Worm (Caenorhabditis elegans) whole organism, L4 larva: Measurements from ENCODE around the gene ZK105.14.

Experiments used
- F37D6.2 ChIP-seq: sonication (generic microtip); optimal IDR thresholded peaks from 2 replicates; lab custom pipeline; 2016; ENCODE audit warnings: mild to moderate bottlenecking, missing genetic modification characterization, missing compliant biosample characterization
- F49E8.2 ChIP-seq: sonication (generic microtip); optimal IDR thresholded peaks from 2 replicates; lab custom pipeline; 2016; ENCODE audit warnings: missing compliant biosample characterization, mild to moderate bottlenecking, missing genetic modification characterization, borderline replicate concordance
- R02D3.7 ChIP-seq: fragments of 150-350 bp; sonication (generic microtip); optimal IDR thresholded peaks from 3 replicates; lab custom pipeline; 2014; ENCODE audit warnings: missing biosample characterization, missing genetic modification characterization
- ZK337.2 ChIP-seq: fragments of 200-800 bp; sonication (Bioruptor generic); IDR thresholded peaks from 2 replicates; pipeline ENCODE4 v1.3.6; 2022; ENCODE audit warnings: missing genetic modification reagents, missing genetic modification characterization, missing compliant biosample characterization
- ZK546.5 ChIP-seq, 2 experiments: sonication (generic microtip); optimal IDR thresholded peaks; 2 replicates each; lab custom pipeline; 2017; ENCODE audit warnings: missing biosample characterization in 2 of 2, missing genetic modification characterization in 2 of 2
- aha-1 ChIP-seq: fragments of 150-350 bp; peaks from one replicate; lab custom pipeline; 2014; ENCODE audit warnings: missing biosample characterization, missing genetic modification characterization
- aly-2 ChIP-seq: sonication (generic microtip); optimal IDR thresholded peaks from 2 replicates; lab custom pipeline; 2018; ENCODE audit warnings: missing biosample characterization, missing genetic modification characterization
- arid-1 ChIP-seq: fragments of 200-800 bp; sonication (Bioruptor generic); conservative IDR thresholded peaks from 2 replicates; pipeline ENCODE4 v1.3.6; 2022; ENCODE audit warnings: missing genetic modification reagents, missing genetic modification characterization, missing compliant biosample characterization
- attf-4 ChIP-seq: sonication (generic microtip); optimal IDR thresholded peaks from 3 replicates; lab custom pipeline; 2017; ENCODE audit warnings: missing biosample characterization, missing genetic modification characterization
- ceh-20 ChIP-seq: fragments of 200-800 bp; sonication (Bioruptor generic); IDR thresholded peaks from 2 replicates; pipeline ENCODE4 v1.3.6; 2022; ENCODE audit warnings: missing genetic modification reagents, missing genetic modification characterization, missing compliant biosample characterization
- ceh-28 ChIP-seq: fragments of 150-350 bp; optimal IDR thresholded peaks from 2 replicates; lab custom pipeline; 2014; ENCODE audit warnings: missing biosample characterization, missing genetic modification reagents, missing genetic modification characterization
- ceh-62 ChIP-seq: sonication (generic microtip); optimal IDR thresholded peaks from 2 replicates; lab custom pipeline; 2017; ENCODE audit warnings: missing biosample characterization, missing genetic modification characterization
- ceh-82 ChIP-seq: sonication (generic microtip); optimal IDR thresholded peaks from 2 replicates; lab custom pipeline; 2017; ENCODE audit warnings: missing biosample characterization, missing genetic modification characterization
- daf-12 ChIP-seq: fragments of 150-350 bp; optimal IDR thresholded peaks from 2 replicates; lab custom pipeline; 2014; ENCODE audit warnings: missing biosample characterization, missing genetic modification reagents, missing genetic modification characterization
- duxl-1 ChIP-seq: sonication (generic microtip); optimal IDR thresholded peaks from 2 replicates; lab custom pipeline; 2016; ENCODE audit warnings: mild to moderate bottlenecking, missing genetic modification characterization, moderate library complexity, missing compliant biosample characterization; ENCODE audit not compliant: poor library complexity
- dve-1 ChIP-seq: sonication (generic microtip); optimal IDR thresholded peaks from 2 replicates; lab custom pipeline; 2017; ENCODE audit warnings: antibody characterized with exemption, mild to moderate bottlenecking, missing genetic modification characterization, missing compliant biosample characterization; ENCODE audit not compliant: insufficient read depth
- egl-27 ChIP-seq: sonication (generic microtip); optimal IDR thresholded peaks from 3 replicates; lab custom pipeline; 2017; ENCODE audit warnings: missing biosample characterization, missing genetic modification reagents, missing genetic modification characterization
- egl-43 ChIP-seq: fragments of 200-800 bp; sonication (Bioruptor generic); IDR thresholded peaks from 2 replicates; pipeline ENCODE4 v1.3.6; 2022; ENCODE audit warnings: missing genetic modification reagents, missing genetic modification characterization, missing compliant biosample characterization
- fkh-10 ChIP-seq: fragments of 150-350 bp; optimal IDR thresholded peaks from 2 replicates; lab custom pipeline; 2014; ENCODE audit warnings: missing biosample characterization, missing genetic modification reagents, missing genetic modification characterization
- hif-1 ChIP-seq, 2 experiments: sonication (generic microtip); optimal IDR thresholded peaks; 2 replicates each; lab custom pipeline; 2016 to 2017; ENCODE audit warnings: missing compliant biosample characterization in 2 of 2, missing genetic modification characterization in 2 of 2, missing genetic modification reagents in 2 of 2, missing genotype in 2 of 2, mild to moderate bottlenecking in 1 of 2
- hlh-11 ChIP-seq: fragments of 200-800 bp; sonication (Bioruptor generic); optimal IDR thresholded peaks from 2 replicates; lab custom pipeline; 2018; ENCODE audit warnings: mild to moderate bottlenecking, missing genetic modification characterization, missing compliant biosample characterization
- hlh-30 ChIP-seq: sonication (generic microtip); optimal IDR thresholded peaks from 2 replicates; lab custom pipeline; 2017; ENCODE audit warnings: antibody characterized with exemption, mild to moderate bottlenecking, missing genetic modification characterization, missing compliant biosample characterization; ENCODE audit not compliant: insufficient read depth
- hmg-1.1 ChIP-seq: fragments of 200-800 bp; sonication (Bioruptor generic); IDR thresholded peaks from 2 replicates; pipeline ENCODE4 v1.3.6; 2022; ENCODE audit warnings: missing genetic modification reagents, missing genetic modification characterization, missing compliant biosample characterization
- jun-1 ChIP-seq: fragments of 150-350 bp; optimal IDR thresholded peaks from 2 replicates; lab custom pipeline; 2014; ENCODE audit warnings: missing biosample characterization, missing genetic modification reagents, missing genetic modification characterization
- lim-7 ChIP-seq: fragments of 200-800 bp; sonication (Bioruptor generic); IDR thresholded peaks from 2 replicates; pipeline ENCODE4 v1.3.6; 2022; ENCODE audit warnings: missing genetic modification characterization, missing compliant biosample characterization
- lin-1 ChIP-seq: fragments of 200-800 bp; sonication (Bioruptor generic); IDR thresholded peaks from 2 replicates; pipeline ENCODE4 v1.3.6; 2022; ENCODE audit warnings: missing genetic modification reagents, missing genetic modification characterization, missing compliant biosample characterization
- lin-38 ChIP-seq: fragments of 200-800 bp; sonication (Bioruptor generic); IDR thresholded peaks from 2 replicates; pipeline ENCODE4 v1.3.6; 2022; ENCODE audit warnings: missing genetic modification reagents, missing genetic modification characterization, missing compliant biosample characterization
- lin-39 ChIP-seq: fragments of 150-350 bp; optimal IDR thresholded peaks from 2 replicates; lab custom pipeline; 2014; ENCODE audit warnings: missing biosample characterization, missing genetic modification reagents, missing genetic modification characterization
- lsy-2 ChIP-seq, 2 experiments: fragments of 150-350 bp in 1 of 2; sonication (generic microtip) in 1 of 2; optimal IDR thresholded peaks; 2 replicates each; lab custom pipeline; 2014 to 2017; ENCODE audit warnings: missing biosample characterization in 2 of 2, missing genetic modification characterization in 2 of 2
- mes-2 ChIP-seq: sonication (generic microtip); optimal IDR thresholded peaks from 2 replicates; lab custom pipeline; 2016; ENCODE audit warnings: missing genotype, mild to moderate bottlenecking, missing genetic modification characterization, missing compliant biosample characterization; ENCODE audit not compliant: poor library complexity, severe bottlenecking
- mxl-2 ChIP-seq: fragments of 200-800 bp; sonication (Bioruptor generic); conservative IDR thresholded peaks from 2 replicates; pipeline ENCODE4 v1.3.6; 2022; ENCODE audit warnings: missing genetic modification reagents, missing genetic modification characterization, missing compliant biosample characterization
- mxl-3 ChIP-seq: fragments of 200-800 bp; sonication (Bioruptor generic); optimal IDR thresholded peaks from 2 replicates; lab custom pipeline; 2018; ENCODE audit warnings: mild to moderate bottlenecking, missing genetic modification characterization, missing compliant biosample characterization
- nhr-10 ChIP-seq: fragments of 150-350 bp; optimal IDR thresholded peaks from 2 replicates; lab custom pipeline; 2014; ENCODE audit warnings: missing biosample characterization, missing genetic modification characterization
- nhr-111 ChIP-seq: fragments of 200-800 bp; sonication (Bioruptor generic); optimal IDR thresholded peaks from 2 replicates; lab custom pipeline; 2018; ENCODE audit warnings: mild to moderate bottlenecking, missing genetic modification characterization, missing compliant biosample characterization
- nhr-237 ChIP-seq: sonication (generic microtip); optimal IDR thresholded peaks from 2 replicates; lab custom pipeline; 2017; ENCODE audit warnings: missing biosample characterization, missing genetic modification characterization
- nhr-48 ChIP-seq: sonication (generic microtip); optimal IDR thresholded peaks from 2 replicates; lab custom pipeline; 2016; ENCODE audit warnings: mild to moderate bottlenecking, missing genetic modification characterization, missing compliant biosample characterization
- nhr-77 ChIP-seq: fragments of 150-350 bp; optimal IDR thresholded peaks from 2 replicates; lab custom pipeline; 2014; ENCODE audit warnings: missing biosample characterization, missing genetic modification characterization
- pqm-1 ChIP-seq: sonication (generic microtip); optimal IDR thresholded peaks from 2 replicates; lab custom pipeline; 2017; ENCODE audit warnings: missing biosample characterization, missing genetic modification characterization
- rbr-2 ChIP-seq: sonication (generic microtip); optimal IDR thresholded peaks from 2 replicates; lab custom pipeline; 2016; ENCODE audit warnings: missing genotype, missing genetic modification characterization, missing compliant biosample characterization
- saeg-2 ChIP-seq: fragments of 200-800 bp; sonication (Bioruptor generic); IDR thresholded peaks from 2 replicates; pipeline ENCODE4 v1.3.6; 2022; ENCODE audit warnings: missing genetic modification reagents, missing genetic modification characterization, missing compliant biosample characterization
- spr-1 ChIP-seq: sonication (generic microtip); optimal IDR thresholded peaks from 2 replicates; lab custom pipeline; 2016; ENCODE audit warnings: mild to moderate bottlenecking, missing genetic modification characterization, missing compliant biosample characterization
- tag-97 ChIP-seq: fragments of 200-800 bp; sonication (Bioruptor generic); IDR thresholded peaks from 2 replicates; pipeline ENCODE4 v1.3.6; 2022; ENCODE audit warnings: missing genetic modification characterization, missing compliant biosample characterization
- unc-62 ChIP-seq, 3 experiments: fragments of 150-350 bp in 1 of 3; sonication (generic microtip); optimal IDR thresholded peaks in 2 of 3; peaks in 1 of 3; 1 replicate in 1 of 3; 2 replicates in 2 of 3; lab custom pipeline; 2014 to 2017; ENCODE audit warnings: missing biosample characterization in 3 of 3, missing genetic modification characterization in 3 of 3, missing genetic modification reagents in 3 of 3, missing genotype in 1 of 3
- zfp-3 ChIP-seq: fragments of 200-800 bp; sonication (Bioruptor generic); conservative IDR thresholded peaks from 2 replicates; pipeline ENCODE4 v1.3.6; 2022; ENCODE audit warnings: missing genetic modification reagents, missing genetic modification characterization, missing compliant biosample characterization
- zip-11 ChIP-seq: fragments of 200-800 bp; sonication (Bioruptor generic); IDR thresholded peaks from 2 replicates; pipeline ENCODE4 v1.3.6; 2022; ENCODE audit warnings: missing genetic modification characterization, missing compliant biosample characterization

Gene ZK105.14

ce11 chrV:7730488-7730887 is 8.6 kb upstream of the ZK105.14 start (continued):
- no peak for TF ChIP-seq aly-2
- TF ChIP-seq ceh-20 (GFP tag; lab: Robert Waterston, UW), result no peak
- peak in 1 of 2 experiments; percentile 68 for TF ChIP-seq lsy-2 (tag; optimal IDR thresholded peaks at IDR 0.05; lab: Kevin White, UChicago)

ce11 chrV:7728679-7729027 is 6.8 kb upstream of the ZK105.14 start, which contains the start of gene Y97E10C.1:
Gene Y97E10C.1 (plus strand): TSS chrV:7728879.
- peak in 1 of 2 experiments; percentile 55 for TF ChIP-seq unc-62 (GFP tag; optimal IDR thresholded peaks at IDR 0.05 in 1 of 2; lab: Kevin White, UChicago)
- no peak for TF ChIP-seq unc-62 (tag; optimal IDR thresholded peaks at IDR 0.05; lab: Kevin White, UChicago)
- TF ChIP-seq ceh-82 (tag; lab: Kevin White, UChicago), result no peak

ce11 chrV:7728003-7728678 is 6.3 kb upstream of the ZK105.14 start:
- TF ChIP-seq tag-97 (GFP tag; lab: Robert Waterston, UW) (no peak), F49E8.2 (no peak), spr-1 (tag; lab: Kevin White, UChicago) (peak; percentile 44), duxl-1 (tag; lab: Kevin White, UChicago) (no peak), F37D6.2 (tag; lab: Kevin White, UChicago) (peak; percentile 81), nhr-77 (peak; percentile 36), nhr-48 (tag; lab: Kevin White, UChicago) (peak; percentile 84), nhr-111 (GFP tag; lab: Kevin White, UChicago) (no peak), aha-1 (peak; percentile 99), nhr-10 (no peak), lim-7 (GFP tag; lab: Robert Waterston, UW) (no peak), zip-11 (GFP tag; lab: Robert Waterston, UW) (no peak), lin-38 (GFP tag; lab: Robert Waterston, UW) (peak; percentile 54), jun-1 (tag; lab: Kevin White, UChicago) (no peak), pqm-1 (tag; lab: Kevin White, UChicago) (no peak), ZK337.2 (GFP tag; lab: Robert Waterston, UW) (no peak), R02D3.7 (tag; lab: Kevin White, UChicago) (no peak), egl-43 (GFP tag; lab: Robert Waterston, UW) (peak; percentile 89), saeg-2 (GFP tag; lab: Robert Waterston, UW) (0 out of 2 replicates have a peak, but pooled peaks have one; percentile 52), hlh-30 (peak; percentile 77), lin-1 (GFP tag; lab: Robert Waterston, UW) (no peak), ceh-28 (tag; lab: Kevin White, UChicago) (peak; percentile 58), lin-39 (peak; percentile 9), rbr-2 (tag; lab: Kevin White, UChicago) (peak; percentile 93), mxl-3 (peak; percentile 1), dve-1 (tag; lab: Kevin White, UChicago) (peak; percentile 29), ceh-20 (GFP tag; lab: Robert Waterston, UW) (peak; percentile 92), hmg-1.1 (GFP tag; lab: Robert Waterston, UW) (peak; percentile 84), ZK546.5 (tag; optimal IDR thresholded peaks at IDR 0.05; lab: Kevin White, UChicago) (no peak), fkh-10 (peak; percentile 73), unc-62 (GFP tag; optimal IDR thresholded peaks at IDR 0.05 in 1 of 2; lab: Kevin White, UChicago) (peak in 1 of 2 experiments; percentile 94), unc-62 (tag; optimal IDR thresholded peaks at IDR 0.05; lab: Kevin White, UChicago) (no peak), zfp-3 (no peak), aly-2 (no peak), hif-1 (tag; optimal IDR thresholded peaks at IDR 0.05; lab: Kevin White, UChicago) (peak; percentile 4 to 76), egl-27 (no peak), hlh-11 (peak; percentile 91), nhr-237 (no peak), daf-12 (tag; lab: Kevin White, UChicago) (no peak), mes-2 (tag; lab: Kevin White, UChicago) (peak; percentile 37), attf-4 (no peak), mxl-2 (GFP tag; lab: Robert Waterston, UW) (0 out of 2 replicates have a peak, but pooled peaks have one; percentile 9), arid-1 (GFP tag; lab: Robert Waterston, UW) (peak; percentile 49; the same call in 1 of the 2 replicates), ceh-62 (tag; lab: Kevin White, UChicago) (no peak)
